Worm (Caenorhabditis elegans) whole organism, L1 larva: ENCODE data around the gene Y48A6B.7.

Experiments
- ama-1 ChIP-seq: fragments of 150-350 bp; optimal IDR thresholded peaks from 2 replicates; lab custom pipeline; 2014
- blmp-1 ChIP-seq: fragments of 150-350 bp; optimal IDR thresholded peaks from 2 replicates; lab custom pipeline; 2014; ENCODE audit warnings: missing biosample characterization, missing genetic modification characterization
- dpl-1 ChIP-seq, 3 experiments: fragments of 150-350 bp in 2 of 3; sonication (generic microtip) in 1 of 3; optimal IDR thresholded peaks; 2 replicates each; lab custom pipeline; 2014 to 2017; ENCODE audit warnings: missing biosample characterization in 3 of 3, missing genetic modification characterization in 3 of 3, missing genetic modification reagents in 3 of 3
- elt-2 ChIP-seq: sonication (generic microtip); optimal IDR thresholded peaks from 2 replicates; lab custom pipeline; 2016; ENCODE audit warnings: missing genetic modification characterization, mild to moderate bottlenecking, inconsistent platforms, missing compliant biosample characterization, missing genetic modification reagents
- fos-1 ChIP-seq: fragments of 150-350 bp; optimal IDR thresholded peaks from 2 replicates; lab custom pipeline; 2014; ENCODE audit warnings: missing biosample characterization, missing genetic modification characterization
- lin-13 ChIP-seq: fragments of 150-350 bp; optimal IDR thresholded peaks from 2 replicates; lab custom pipeline; 2014; ENCODE audit warnings: missing biosample characterization, missing genetic modification reagents, missing genetic modification characterization
- mab-9 ChIP-seq: fragments of 200-800 bp; sonication (Bioruptor generic); IDR thresholded peaks from 2 replicates; pipeline ENCODE4 v1.3.6; 2022; ENCODE audit warnings: missing genetic modification reagents, missing genetic modification characterization, missing compliant biosample characterization
- mdl-1 ChIP-seq, 2 experiments: fragments of 150-350 bp; optimal IDR thresholded peaks; 2 replicates each; lab custom pipeline; 2014 to 2017; ENCODE audit warnings: missing biosample characterization in 2 of 2, missing genetic modification characterization in 2 of 2, inconsistent platforms in 1 of 2
- nhr-12 ChIP-seq: sonication (generic microtip); optimal IDR thresholded peaks from 2 replicates; lab custom pipeline; 2017; ENCODE audit warnings: missing biosample characterization, missing genetic modification characterization
- nhr-237 ChIP-seq: fragments of 150-350 bp; optimal IDR thresholded peaks from 2 replicates; lab custom pipeline; 2014; ENCODE audit warnings: missing biosample characterization, missing genetic modification characterization
- nhr-76 ChIP-seq: sonication (generic microtip); optimal IDR thresholded peaks from 2 replicates; lab custom pipeline; 2017; ENCODE audit warnings: missing biosample characterization, missing genetic modification characterization
- snpc-4 ChIP-seq: fragments of 150-350 bp; optimal IDR thresholded peaks from 2 replicates; lab custom pipeline; 2014; ENCODE audit warnings: missing biosample characterization, missing genetic modification characterization
- sox-4 ChIP-seq: sonication (generic microtip); optimal IDR thresholded peaks from 2 replicates; lab custom pipeline; 2016; ENCODE audit warnings: missing genetic modification characterization, missing compliant biosample characterization
- xbp-1 ChIP-seq: sonication (generic microtip); optimal IDR thresholded peaks from 2 replicates; lab custom pipeline; 2016; ENCODE audit warnings: missing genetic modification characterization, missing compliant biosample characterization

ce11 chrIII:11036132-11036531, 9.8 kb upstream of the Y48A6B.7 start:
- TF ChIP-seq snpc-4 (peak; percentile 69), sox-4 (tag; lab: Kevin White, UChicago) (no peak), nhr-237 (tag; lab: Kevin White, UChicago) (no peak), nhr-76 (tag; lab: Kevin White, UChicago) (no peak), ama-1 (lab: Kevin White, UChicago) (no peak), mdl-1 (tag; optimal IDR thresholded peaks at IDR 0.05; lab: Kevin White, UChicago) (peak in 1 of 2 experiments; percentile 48), mab-9 (GFP tag; lab: Robert Waterston, UW) (no peak), blmp-1 (tag; lab: Kevin White, UChicago) (peak; percentile 36), lin-13 (GFP tag; lab: Kevin White, UChicago) (peak; percentile 74), elt-2 (tag; lab: Kevin White, UChicago) (peak; percentile 27), dpl-1 (GFP tag; optimal IDR thresholded peaks at IDR 0.05; lab: Kevin White, UChicago) (peak; percentile 69 to 83 (median 82)), nhr-12 (tag; lab: Kevin White, UChicago) (no peak), fos-1 (tag; lab: Kevin White, UChicago) (peak; percentile 50), xbp-1 (tag; lab: Kevin White, UChicago) (peak; percentile 77)
